Worm (Caenorhabditis elegans) whole organism, young adult: Measurements from ENCODE around the gene F19H6.6.

Experiments used
- C17E4.6 ChIP-seq: fragments of 200-800 bp; sonication (Bioruptor generic); IDR thresholded peaks from 2 replicates; pipeline ENCODE4 v1.3.6; 2022; ENCODE audit warnings: missing genetic modification reagents, missing genetic modification characterization, missing compliant biosample characterization
- F10E7.11 ChIP-seq: sonication (generic microtip); optimal IDR thresholded peaks from 2 replicates; lab custom pipeline; 2017; ENCODE audit warnings: mild to moderate bottlenecking, missing genetic modification characterization, moderate library complexity, missing compliant biosample characterization
- F57A8.1 ChIP-seq: fragments of 200-800 bp; sonication (Bioruptor generic); optimal IDR thresholded peaks from 2 replicates; lab custom pipeline; 2018; ENCODE audit warnings: mild to moderate bottlenecking, missing genetic modification characterization, moderate library complexity, missing compliant biosample characterization
- F57C9.4 ChIP-seq: sonication (generic microtip); optimal IDR thresholded peaks from 2 replicates; lab custom pipeline; 2017; ENCODE audit warnings: mild to moderate bottlenecking, missing genetic modification characterization, missing compliant biosample characterization
- K12H6.12 ChIP-seq: fragments of 200-800 bp; sonication (Bioruptor generic); optimal IDR thresholded peaks from 2 replicates; lab custom pipeline; 2018; ENCODE audit warnings: mild to moderate bottlenecking, missing genetic modification characterization, missing compliant biosample characterization
- Y53F4B.3 ChIP-seq: fragments of 200-800 bp; sonication (Bioruptor generic); IDR thresholded peaks from 2 replicates; pipeline ENCODE4 v1.3.6; 2022; ENCODE audit warnings: missing genetic modification reagents, missing genetic modification characterization, missing compliant biosample characterization
- Y56A3A.18 ChIP-seq: fragments of 200-800 bp; sonication (Bioruptor generic); IDR thresholded peaks from 2 replicates; pipeline ENCODE4 v1.3.6; 2022; ENCODE audit warnings: missing genetic modification reagents, missing genetic modification characterization, missing compliant biosample characterization
- Y95B8A.8 ChIP-seq: fragments of 200-800 bp; sonication (Bioruptor generic); IDR thresholded peaks from 2 replicates; pipeline ENCODE4 v1.3.6; 2022; ENCODE audit warnings: missing genetic modification reagents, missing genetic modification characterization, missing compliant biosample characterization
- ama-1 ChIP-seq, 3 experiments: fragments of 150-350 bp in 1 of 3; sonication (generic microtip) in 2 of 3; optimal IDR thresholded peaks; 2 replicates each; lab custom pipeline; 2014 to 2018; ENCODE audit warnings: missing biosample characterization in 2 of 3, missing genetic modification characterization in 2 of 3, missing genetic modification reagents in 2 of 3
- attf-3 ChIP-seq: fragments of 200-800 bp; sonication (Bioruptor generic); conservative IDR thresholded peaks from 2 replicates; pipeline ENCODE4 v1.3.6; 2022; ENCODE audit warnings: missing genetic modification reagents, missing genetic modification characterization, missing compliant biosample characterization
- attf-5 ChIP-seq: fragments of 200-800 bp; sonication (Bioruptor generic); optimal IDR thresholded peaks from 2 replicates; lab custom pipeline; 2018; ENCODE audit warnings: mild to moderate bottlenecking, missing genetic modification characterization, missing compliant biosample characterization
- bed-2 ChIP-seq: fragments of 200-800 bp; sonication (Bioruptor generic); IDR thresholded peaks from 2 replicates; pipeline ENCODE4 v1.3.6; 2022; ENCODE audit warnings: missing genetic modification reagents, missing genetic modification characterization, missing compliant biosample characterization
- ccch-3 ChIP-seq: fragments of 200-800 bp; sonication (Bioruptor generic); optimal IDR thresholded peaks from 2 replicates; lab custom pipeline; 2018; ENCODE audit warnings: mild to moderate bottlenecking, missing genetic modification characterization, missing compliant biosample characterization
- ceh-100 ChIP-seq: fragments of 200-800 bp; sonication (Bioruptor generic); IDR thresholded peaks from 2 replicates; pipeline ENCODE4 v1.3.6; 2022; ENCODE audit warnings: missing genetic modification reagents, missing genetic modification characterization, missing compliant biosample characterization
- ceh-27 ChIP-seq: fragments of 200-800 bp; sonication (Bioruptor generic); optimal IDR thresholded peaks from 2 replicates; lab custom pipeline; 2018; ENCODE audit warnings: mild to moderate bottlenecking, missing genetic modification characterization, moderate library complexity, missing compliant biosample characterization
- ceh-79 ChIP-seq: sonication (generic microtip); optimal IDR thresholded peaks from 2 replicates; lab custom pipeline; 2017; ENCODE audit warnings: mild to moderate bottlenecking, missing genetic modification characterization, missing compliant biosample characterization
- chd-7 ChIP-seq: sonication (generic microtip); optimal IDR thresholded peaks from 2 replicates; lab custom pipeline; 2016; ENCODE audit warnings: mild to moderate bottlenecking, missing genetic modification characterization, moderate library complexity, missing compliant biosample characterization
- die-1 ChIP-seq: sonication (generic microtip); optimal IDR thresholded peaks from 2 replicates; lab custom pipeline; 2016; ENCODE audit warnings: missing genotype, mild to moderate bottlenecking, missing genetic modification characterization, missing compliant biosample characterization
- efl-1 ChIP-seq: fragments of 150-350 bp; optimal IDR thresholded peaks from 2 replicates; lab custom pipeline; 2014; ENCODE audit warnings: missing biosample characterization, missing genetic modification reagents, missing genetic modification characterization
- egl-44 ChIP-seq: fragments of 200-800 bp; sonication (Bioruptor generic); IDR thresholded peaks from 2 replicates; pipeline ENCODE4 v1.3.6; 2022; ENCODE audit warnings: missing genetic modification reagents, missing genetic modification characterization, missing compliant biosample characterization
- egrh-3 ChIP-seq: fragments of 200-800 bp; sonication (Bioruptor generic); IDR thresholded peaks from 2 replicates; pipeline ENCODE4 v1.3.6; 2022; ENCODE audit warnings: missing genetic modification reagents, missing genetic modification characterization, missing compliant biosample characterization
- ekl-4 ChIP-seq: fragments of 200-800 bp; sonication (Bioruptor generic); IDR thresholded peaks from 2 replicates; pipeline ENCODE4 v1.3.6; 2022; ENCODE audit warnings: missing genetic modification reagents, missing genetic modification characterization, missing compliant biosample characterization
- ets-4 ChIP-seq: fragments of 200-800 bp; sonication (Bioruptor generic); optimal IDR thresholded peaks from 2 replicates; lab custom pipeline; 2018; ENCODE audit warnings: mild to moderate bottlenecking, missing genetic modification characterization, missing compliant biosample characterization
- him-1 ChIP-seq: sonication (generic microtip); optimal IDR thresholded peaks from 2 replicates; lab custom pipeline; 2016; ENCODE audit warnings: missing genotype, missing genetic modification reagents, missing genetic modification characterization, missing compliant biosample characterization
- hlh-12 ChIP-seq: sonication (generic microtip); optimal IDR thresholded peaks from 2 replicates; lab custom pipeline; 2016; ENCODE audit warnings: missing genetic modification characterization, missing compliant biosample characterization
- hmg-20 ChIP-seq: fragments of 200-800 bp; sonication (Bioruptor generic); IDR thresholded peaks from 2 replicates; pipeline ENCODE4 v1.3.6; 2022; ENCODE audit warnings: missing genetic modification reagents, missing genetic modification characterization, missing compliant biosample characterization
- hrde-1 ChIP-seq: sonication (generic microtip); optimal IDR thresholded peaks from 2 replicates; lab custom pipeline; 2016; ENCODE audit warnings: missing genetic modification characterization, mild to moderate bottlenecking, missing compliant biosample characterization, moderate library complexity, missing genotype, missing genetic modification reagents, borderline replicate concordance
- lag-1 ChIP-seq: fragments of 200-800 bp; sonication (Bioruptor generic); IDR thresholded peaks from 2 replicates; pipeline ENCODE4 v1.3.6; 2022; ENCODE audit warnings: missing genetic modification reagents, missing genetic modification characterization, missing compliant biosample characterization
- lin-35 ChIP-seq, 3 experiments: fragments of 150-350 bp in 2 of 3; sonication (generic microtip) in 1 of 3; optimal IDR thresholded peaks; 2 replicates each; lab custom pipeline; 2014 to 2018; ENCODE audit warnings: missing biosample characterization in 3 of 3, missing genetic modification characterization in 3 of 3, missing genetic modification reagents in 3 of 3
- madf-10 ChIP-seq: sonication (generic microtip); optimal IDR thresholded peaks from 2 replicates; lab custom pipeline; 2016; ENCODE audit warnings: mild to moderate bottlenecking, missing genetic modification characterization, missing compliant biosample characterization
- mes-4 ChIP-seq: sonication (generic microtip); optimal IDR thresholded peaks from 2 replicates; lab custom pipeline; 2016; ENCODE audit warnings: missing genotype, missing genetic modification characterization, missing compliant biosample characterization
- nfyb-1 ChIP-seq: fragments of 200-800 bp; sonication (Bioruptor generic); IDR thresholded peaks from 2 replicates; pipeline ENCODE4 v1.3.6; 2022; ENCODE audit warnings: missing genetic modification reagents, missing genetic modification characterization, missing compliant biosample characterization
- nhr-80 ChIP-seq: sonication (generic microtip); optimal IDR thresholded peaks from 2 replicates; lab custom pipeline; 2016; ENCODE audit warnings: missing genetic modification characterization, missing compliant biosample characterization
- pbrm-1 ChIP-seq: fragments of 200-800 bp; sonication (Bioruptor generic); IDR thresholded peaks from 2 replicates; pipeline ENCODE4 v1.3.6; 2022; ENCODE audit warnings: missing genetic modification reagents, missing genetic modification characterization, missing compliant biosample characterization
- pha-4 ChIP-seq: fragments of 150-350 bp; sonication (generic microtip); optimal IDR thresholded peaks from 2 replicates; lab custom pipeline; 2014; ENCODE audit warnings: missing biosample characterization, missing genetic modification reagents, missing genetic modification characterization
- rpc-1 ChIP-seq, 2 experiments: fragments of 150-350 bp in 1 of 2; sonication (generic microtip) in 1 of 2; optimal IDR thresholded peaks; 2 replicates each; lab custom pipeline; 2014 to 2018; ENCODE audit warnings: missing biosample characterization in 1 of 2, missing genetic modification characterization in 1 of 2, missing genetic modification reagents in 1 of 2, missing genotype in 1 of 2
- snpc-1.3 ChIP-seq: sonication (generic microtip); optimal IDR thresholded peaks from 2 replicates; lab custom pipeline; 2017; ENCODE audit warnings: missing genetic modification characterization, mild to moderate bottlenecking, missing compliant biosample characterization, antibody characterized with exemption, moderate library complexity, missing genotype, missing genetic modification reagents; ENCODE audit not compliant: insufficient read depth
- snpc-3.4 ChIP-seq: sonication (generic microtip); optimal IDR thresholded peaks from 2 replicates; lab custom pipeline; 2017; ENCODE audit warnings: missing genetic modification characterization, mild to moderate bottlenecking, missing compliant biosample characterization, antibody characterized with exemption, moderate library complexity, missing genotype, missing genetic modification reagents
- snpc-4 ChIP-seq, 5 experiments: fragments of 150-350 bp in 1 of 5; sonication (generic microtip) in 4 of 5; optimal IDR thresholded peaks; 2 replicates each; lab custom pipeline; 2014 to 2018; ENCODE audit warnings: missing genetic modification characterization in 5 of 5, missing biosample characterization in 3 of 5, antibody characterized with exemption in 2 of 5, mild to moderate bottlenecking in 2 of 5, missing compliant biosample characterization in 2 of 5, missing genotype in 2 of 5, moderate library complexity in 2 of 5, missing genetic modification reagents in 1 of 5
- somi-1 ChIP-seq: fragments of 200-800 bp; sonication (Bioruptor generic); optimal IDR thresholded peaks from 2 replicates; lab custom pipeline; 2018; ENCODE audit warnings: mild to moderate bottlenecking, missing genetic modification characterization, missing compliant biosample characterization
- tbp1 ChIP-seq: fragments of 200-800 bp; sonication (Bioruptor generic); optimal IDR thresholded peaks from 2 replicates; lab custom pipeline; 2018; ENCODE audit warnings: mild to moderate bottlenecking, missing genetic modification characterization, missing compliant biosample characterization
- tlf-1 ChIP-seq: fragments of 200-800 bp; sonication (Bioruptor generic); optimal IDR thresholded peaks from 2 replicates; lab custom pipeline; 2018; ENCODE audit warnings: mild to moderate bottlenecking, missing genetic modification characterization, missing compliant biosample characterization
- ztf-22 ChIP-seq: fragments of 200-800 bp; sonication (Bioruptor generic); optimal IDR thresholded peaks from 2 replicates; lab custom pipeline; 2018; ENCODE audit warnings: mild to moderate bottlenecking, missing genetic modification characterization, moderate library complexity, missing compliant biosample characterization
- ztf-26 ChIP-seq: sonication (generic microtip); optimal IDR thresholded peaks from 2 replicates; lab custom pipeline; 2017; ENCODE audit warnings: missing genetic modification characterization, missing compliant biosample characterization
- ztf-28 ChIP-seq: fragments of 200-800 bp; sonication (Bioruptor generic); IDR thresholded peaks from 2 replicates; pipeline ENCODE4 v1.3.6; 2022; ENCODE audit warnings: missing genetic modification reagents, missing genetic modification characterization, missing compliant biosample characterization
- ztf-3 ChIP-seq: fragments of 200-800 bp; sonication (Bioruptor generic); optimal IDR thresholded peaks from 2 replicates; lab custom pipeline; 2018; ENCODE audit warnings: mild to moderate bottlenecking, missing genetic modification characterization, missing compliant biosample characterization
- ztf-6 ChIP-seq: fragments of 200-800 bp; sonication (Bioruptor generic); IDR thresholded peaks from 2 replicates; pipeline ENCODE4 v1.3.6; 2022; ENCODE audit warnings: missing genetic modification reagents, missing genetic modification characterization, missing compliant biosample characterization

Gene F19H6.6

ce11 chrX:12393786-12394308, 33.2 kb downstream of the F19H6.6 start, which contains the start of gene F17E5.2:
Gene F17E5.2 (plus strand): TSS chrX:12394258.
- no peak for TF ChIP-seq ama-1 (optimal IDR thresholded peaks at IDR 0.05; lab: Kevin White, UChicago)
- TF ChIP-seq ama-1 (GFP tag; optimal IDR thresholded peaks at IDR 0.05; lab: Kevin White, UChicago) = no peak
- no peak for TF ChIP-seq ceh-79 (tag; lab: Kevin White, UChicago)
- TF ChIP-seq ets-4 (GFP tag; lab: Kevin White, UChicago) = no peak
- TF ChIP-seq mes-4 (tag; lab: Kevin White, UChicago) = no peak
- no peak for TF ChIP-seq Y53F4B.3 (GFP tag; lab: Robert Waterston, UW)
- TF ChIP-seq hrde-1 (tag; lab: Kevin White, UChicago) = no peak
- TF ChIP-seq ceh-100 = no peak
- TF ChIP-seq lag-1 (GFP tag; lab: Robert Waterston, UW) = no peak
- TF ChIP-seq ztf-6 (GFP tag; lab: Robert Waterston, UW) = 0 out of 2 replicates have a peak, but pooled peaks have one; percentile 5
- peak; percentile 77 for TF ChIP-seq ztf-26 (tag; lab: Kevin White, UChicago)
- TF ChIP-seq egl-44 (GFP tag; lab: Robert Waterston, UW) = peak; percentile 63; the same call in 1 of the 2 replicates
- TF ChIP-seq snpc-1.3 = no peak
- TF ChIP-seq Y56A3A.18 (GFP tag; lab: Robert Waterston, UW) = 0 out of 2 replicates have a peak, but pooled peaks have one; percentile 48
- peak; percentile 62 for TF ChIP-seq ztf-22
- peak in 1 of 3 experiments; percentile 93 for TF ChIP-seq lin-35 (GFP tag; optimal IDR thresholded peaks at IDR 0.05; lab: Kevin White, UChicago)
- 0 out of 2 replicates have a peak, but pooled peaks have one; percentile 32 for TF ChIP-seq attf-3
- no peak for TF ChIP-seq C17E4.6
- TF ChIP-seq ztf-28 (GFP tag; lab: Robert Waterston, UW) = no peak
- TF ChIP-seq efl-1 (GFP tag; lab: Kevin White, UChicago) = no peak
- TF ChIP-seq snpc-4 (GFP tag; optimal IDR thresholded peaks at IDR 0.05; lab: Kevin White, UChicago) = no peak
- TF ChIP-seq snpc-4 (tag; optimal IDR thresholded peaks at IDR 0.05; lab: Kevin White, UChicago) = peak in 2 of 4 experiments; percentile 51 to 80
- peak; percentile 62 for TF ChIP-seq madf-10 (tag; lab: Kevin White, UChicago)
- TF ChIP-seq Y95B8A.8 (GFP tag; lab: Robert Waterston, UW) = no peak
- peak; percentile 88 for TF ChIP-seq K12H6.12 (tag; lab: Kevin White, UChicago)
- TF ChIP-seq hlh-12 (tag; lab: Kevin White, UChicago) = no peak
- peak; percentile 64 for TF ChIP-seq tbp1 (GFP tag; lab: Kevin White, UChicago)
- TF ChIP-seq bed-2 (GFP tag; lab: Robert Waterston, UW) = no peak
- TF ChIP-seq hmg-20 = 0 out of 2 replicates have a peak, but pooled peaks have one; percentile 14
- peak; percentile 94 for TF ChIP-seq nhr-80 (tag; lab: Kevin White, UChicago)
- TF ChIP-seq tlf-1 (GFP tag; lab: Kevin White, UChicago) = peak; percentile 53
- no peak for TF ChIP-seq chd-7 (tag; lab: Kevin White, UChicago)
- TF ChIP-seq egrh-3 (GFP tag; lab: Robert Waterston, UW) = no peak
- TF ChIP-seq somi-1 = peak; percentile 47
- no peak for TF ChIP-seq him-1 (tag; lab: Kevin White, UChicago)
- peak; percentile 8 for TF ChIP-seq die-1 (tag; lab: Kevin White, UChicago)
- no peak for TF ChIP-seq ccch-3
- TF ChIP-seq ekl-4 (GFP tag; lab: Robert Waterston, UW) = no peak
- peak; percentile 86 for TF ChIP-seq attf-5 (GFP tag; lab: Kevin White, UChicago)
- TF ChIP-seq ztf-3 (GFP tag; lab: Kevin White, UChicago) = no peak
- peak; percentile 83 for TF ChIP-seq nfyb-1 (GFP tag; lab: Robert Waterston, UW)
- TF ChIP-seq F10E7.11 (tag; lab: Kevin White, UChicago) = no peak
- TF ChIP-seq pha-4 (tag; lab: Kevin White, UChicago) = peak; percentile 27
- TF ChIP-seq F57C9.4 (tag; lab: Kevin White, UChicago) = no peak
- TF ChIP-seq F57A8.1 (GFP tag; lab: Kevin White, UChicago) = no peak
- peak; percentile 93 for TF ChIP-seq ceh-27 (GFP tag; lab: Kevin White, UChicago)
- TF ChIP-seq snpc-3.4 (tag; lab: Kevin White, UChicago) = no peak
- TF ChIP-seq rpc-1 (optimal IDR thresholded peaks at IDR 0.05; lab: Kevin White, UChicago) = no peak
- no peak for TF ChIP-seq rpc-1 (tag; optimal IDR thresholded peaks at IDR 0.05; lab: Kevin White, UChicago)
- peak; percentile 86 for TF ChIP-seq pbrm-1 (GFP tag; lab: Robert Waterston, UW)
